Fruit fly (Drosophila melanogaster) whole organism, embryonic: ENCODE results near the gene CG15728.

Source experiments
- Ada2b ChIP-seq: fragments of 200-800 bp; sonication (Bioruptor generic); IDR thresholded peaks from 2 replicates; pipeline ENCODE4 v1.3.6; 2022; ENCODE audit warnings: missing biosample characterization, missing genetic modification characterization
- Awh ChIP-seq: fragments of 200-800 bp; sonication (Bioruptor generic); IDR thresholded peaks from 2 replicates; pipeline ENCODE4, ENCODE4 v1.3.6; 2022; ENCODE audit warnings: missing biosample characterization, missing genetic modification characterization
- BEAF-32 ChIP-seq: fragments of 200-800 bp; sonication (Bioruptor generic); optimal IDR thresholded peaks from 3 replicates; lab custom pipeline; 2017; ENCODE audit warnings: missing biosample characterization, missing genetic modification characterization, mild to moderate bottlenecking, moderate library complexity, missing genetic modification reagents
- CG10209 ChIP-seq: fragments of 200-800 bp; sonication (Bioruptor generic); optimal IDR thresholded peaks from 3 replicates; lab custom pipeline; 2017; ENCODE audit warnings: missing biosample characterization, mild to moderate bottlenecking, missing genetic modification characterization, missing genetic modification reagents
- CG10462 ChIP-seq: fragments of 200-800 bp; sonication (Bioruptor generic); optimal IDR thresholded peaks from 2 replicates; lab custom pipeline; 2016; ENCODE audit warnings: missing biosample characterization, missing genetic modification characterization
- CG11247 ChIP-seq: fragments of 200-800 bp; sonication (Bioruptor generic); IDR thresholded peaks from 2 replicates; pipeline ENCODE4 v1.3.6; 2022; ENCODE audit warnings: missing biosample characterization, missing genetic modification characterization
- CG12942 ChIP-seq: fragments of 200-800 bp; sonication (Bioruptor generic); optimal IDR thresholded peaks from 3 replicates; lab custom pipeline; 2016; ENCODE audit warnings: missing biosample characterization, missing genetic modification characterization
- CG13624 ChIP-seq: fragments of 200-800 bp; sonication (Bioruptor generic); optimal IDR thresholded peaks from 2 replicates; lab custom pipeline; 2016; ENCODE audit warnings: missing biosample characterization, missing genetic modification characterization
- CG15073 ChIP-seq: fragments of 200-800 bp; sonication (Bioruptor generic); optimal IDR thresholded peaks from 2 replicates; lab custom pipeline; 2016; ENCODE audit warnings: missing biosample characterization, missing genetic modification characterization
- CG15479 ChIP-seq: fragments of 200-800 bp; sonication (Bioruptor generic); optimal IDR thresholded peaks from 3 replicates; lab custom pipeline; 2019; ENCODE audit warnings: missing biosample characterization, mild to moderate bottlenecking, missing genetic modification characterization, moderate library complexity
- CG16815 ChIP-seq: fragments of 200-800 bp; sonication (Bioruptor generic); optimal IDR thresholded peaks from 3 replicates; lab custom pipeline; 2017; ENCODE audit warnings: missing biosample characterization, mild to moderate bottlenecking, missing genetic modification characterization
- CG2120 ChIP-seq: fragments of 200-800 bp; sonication (Bioruptor generic); optimal IDR thresholded peaks from 3 replicates; lab custom pipeline; 2016; ENCODE audit warnings: missing biosample characterization, missing genetic modification characterization
- CG2678 ChIP-seq: fragments of 200-800 bp; sonication (Bioruptor generic); optimal IDR thresholded peaks from 3 replicates; lab custom pipeline; 2019; ENCODE audit warnings: missing biosample characterization, mild to moderate bottlenecking, missing genetic modification characterization, moderate library complexity
- CG3838 ChIP-seq: fragments of 200-800 bp; sonication (Bioruptor generic); optimal IDR thresholded peaks from 3 replicates; lab custom pipeline; 2016; ENCODE audit warnings: missing biosample characterization, missing genetic modification characterization
- CG3847 ChIP-seq: fragments of 200-800 bp; sonication (Bioruptor generic); IDR thresholded peaks from 2 replicates; pipeline ENCODE4 v1.3.6; 2022; ENCODE audit warnings: missing biosample characterization, missing genetic modification characterization
- CG4360 ChIP-seq: fragments of 200-800 bp; sonication (Bioruptor generic); IDR thresholded peaks from 2 replicates; pipeline ENCODE4 v1.3.6; 2022; ENCODE audit warnings: missing biosample characterization, missing genetic modification characterization
- CG5180 ChIP-seq: fragments of 200-800 bp; sonication (Bioruptor generic); optimal IDR thresholded peaks from 3 replicates; lab custom pipeline; 2017; ENCODE audit warnings: missing biosample characterization, missing genetic modification characterization, mild to moderate bottlenecking, moderate library complexity, missing genetic modification reagents
- CG6813 ChIP-seq: fragments of 200-800 bp; sonication (Bioruptor generic); optimal IDR thresholded peaks from 2 replicates; lab custom pipeline; 2017; ENCODE audit warnings: missing biosample characterization, missing genetic modification characterization, mild to moderate bottlenecking, moderate library complexity, missing genetic modification reagents
- CG7786 ChIP-seq: fragments of 200-800 bp; sonication (Bioruptor generic); optimal IDR thresholded peaks from 2 replicates; lab custom pipeline; 2016; ENCODE audit warnings: missing biosample characterization, missing genetic modification characterization
- CG9876 ChIP-seq: fragments of 200-800 bp; sonication (Bioruptor generic); optimal IDR thresholded peaks from 2 replicates; lab custom pipeline; 2016; ENCODE audit warnings: missing biosample characterization, missing genetic modification characterization
- CHES-1-like ChIP-seq: fragments of 200-800 bp; sonication (Bioruptor generic); optimal IDR thresholded peaks from 2 replicates; lab custom pipeline; 2016; ENCODE audit warnings: missing biosample characterization, missing genetic modification characterization
- Eip74EF ChIP-seq, 2 experiments: fragments of 200-800 bp in 1 of 2; fragments of >200 bp in 1 of 2; sonication (Bioruptor generic) in 1 of 2; optimal IDR thresholded peaks; 2 replicates each; lab custom pipeline; 2017 to 2019; ENCODE audit warnings: missing biosample characterization in 2 of 2, missing genetic modification characterization in 2 of 2, mild to moderate bottlenecking in 1 of 2, moderate library complexity in 1 of 2
- Gsc ChIP-seq: fragments of 200-800 bp; sonication (Bioruptor generic); IDR thresholded peaks from 2 replicates; pipeline ENCODE4 v1.3.6; 2022; ENCODE audit warnings: missing biosample characterization, missing genetic modification characterization
- HLH54F ChIP-seq: fragments of 200-800 bp; sonication (Bioruptor generic); optimal IDR thresholded peaks from 3 replicates; lab custom pipeline; 2016; ENCODE audit warnings: missing biosample characterization, missing genetic modification characterization
- HmgZ ChIP-seq: fragments of 200-800 bp; sonication (Bioruptor generic); optimal IDR thresholded peaks from 2 replicates; lab custom pipeline; 2018; ENCODE audit warnings: missing biosample characterization, mild to moderate bottlenecking, missing genetic modification characterization
- Mrtf ChIP-seq: fragments of 200-800 bp; sonication (Bioruptor generic); IDR thresholded peaks from 3 replicates; pipeline ENCODE4 v1.3.6; 2022; ENCODE audit warnings: missing biosample characterization, missing genetic modification characterization
- NFAT ChIP-seq: fragments of 200-800 bp; sonication (Bioruptor generic); IDR thresholded peaks from 2 replicates; pipeline ENCODE4 v1.3.6; 2022; ENCODE audit warnings: missing biosample characterization, missing genetic modification characterization
- Oli ChIP-seq: fragments of 200-800 bp; sonication (Bioruptor generic); optimal IDR thresholded peaks from 2 replicates; lab custom pipeline; 2018; ENCODE audit warnings: missing biosample characterization, mild to moderate bottlenecking, missing genetic modification characterization, moderate library complexity
- Spps ChIP-seq: fragments of 200-800 bp; sonication (Bioruptor generic); optimal IDR thresholded peaks from 2 replicates; lab custom pipeline; 2018; ENCODE audit warnings: missing biosample characterization, mild to moderate bottlenecking, missing genetic modification characterization
- bab2 ChIP-seq: fragments of 200-800 bp; sonication (Bioruptor generic); optimal IDR thresholded peaks from 2 replicates; lab custom pipeline; 2016; ENCODE audit warnings: missing biosample characterization, missing genetic modification characterization
- btn ChIP-seq: fragments of 200-800 bp; sonication (Bioruptor generic); optimal IDR thresholded peaks from 2 replicates; lab custom pipeline; 2016; ENCODE audit warnings: missing biosample characterization, missing genetic modification characterization
- cad ChIP-seq: fragments of >200 bp; optimal IDR thresholded peaks from 2 replicates; lab custom pipeline; 2017; ENCODE audit warnings: missing biosample characterization, missing genetic modification characterization
- chinmo ChIP-seq: fragments of 200-800 bp; sonication (Bioruptor generic); IDR thresholded peaks from 4 replicates; pipeline ENCODE4 v1.3.6; 2022; ENCODE audit warnings: missing biosample characterization, missing genetic modification characterization; ENCODE audit not compliant: partially characterized antibody
- chn ChIP-seq: fragments of 200-800 bp; sonication (Bioruptor generic); optimal IDR thresholded peaks from 2 replicates; lab custom pipeline; 2016; ENCODE audit warnings: missing biosample characterization, missing genetic modification characterization
- croc ChIP-seq: fragments of 200-800 bp; sonication (Bioruptor generic); conservative IDR thresholded peaks from 3 replicates; pipeline ENCODE4 v1.3.6; 2022; ENCODE audit warnings: missing biosample characterization, missing genetic modification characterization
- cwo ChIP-seq: fragments of 200-800 bp; sonication (Bioruptor generic); optimal IDR thresholded peaks from 3 replicates; lab custom pipeline; 2017; ENCODE audit warnings: missing biosample characterization, missing genetic modification characterization, mild to moderate bottlenecking, moderate library complexity, missing genetic modification reagents
- fd96Cb ChIP-seq: fragments of 200-800 bp; sonication (Bioruptor generic); optimal IDR thresholded peaks from 2 replicates; lab custom pipeline; 2018; ENCODE audit warnings: missing biosample characterization, mild to moderate bottlenecking, missing genetic modification characterization, moderate library complexity
- fu2 ChIP-seq: fragments of 200-800 bp; sonication (Bioruptor generic); optimal IDR thresholded peaks from 2 replicates; lab custom pipeline; 2016; ENCODE audit warnings: missing biosample characterization, missing genetic modification characterization
- gcm ChIP-seq: fragments of 200-800 bp; sonication (Bioruptor generic); optimal IDR thresholded peaks from 2 replicates; lab custom pipeline; 2019; ENCODE audit warnings: missing biosample characterization, mild to moderate bottlenecking, missing genetic modification characterization, moderate library complexity
- hth ChIP-seq: fragments of >200 bp; optimal IDR thresholded peaks from 2 replicates; lab custom pipeline; 2017; ENCODE audit warnings: inconsistent platforms
- knrl ChIP-seq: fragments of 200-800 bp; sonication (Bioruptor generic); IDR thresholded peaks from 3 replicates; pipeline ENCODE4 v1.3.6; 2022; ENCODE audit warnings: missing biosample characterization, missing genetic modification characterization; ENCODE audit not compliant: partially characterized antibody
- lbe ChIP-seq: fragments of 200-800 bp; sonication (Bioruptor generic); optimal IDR thresholded peaks from 2 replicates; lab custom pipeline; 2016; ENCODE audit warnings: missing biosample characterization, mild to moderate bottlenecking, missing genetic modification characterization
- odd ChIP-seq: fragments of 200-800 bp; sonication (Bioruptor generic); optimal IDR thresholded peaks from 2 replicates; lab custom pipeline; 2017; ENCODE audit warnings: missing biosample characterization, mild to moderate bottlenecking, missing genetic modification characterization
- org-1 ChIP-seq: fragments of 200-800 bp; sonication (Bioruptor generic); optimal IDR thresholded peaks from 2 replicates; lab custom pipeline; 2017; ENCODE audit warnings: missing biosample characterization, missing genetic modification characterization
- pb ChIP-seq: fragments of 200-800 bp; sonication (Bioruptor generic); optimal IDR thresholded peaks from 3 replicates; lab custom pipeline; 2016; ENCODE audit warnings: missing biosample characterization, missing genetic modification characterization
- psq ChIP-seq: fragments of 200-800 bp; sonication (Bioruptor generic); optimal IDR thresholded peaks from 2 replicates; lab custom pipeline; 2017; ENCODE audit warnings: missing biosample characterization, missing genetic modification characterization
- pzg ChIP-seq: fragments of 200-800 bp; sonication (Bioruptor generic); optimal IDR thresholded peaks from 3 replicates; lab custom pipeline; 2018; ENCODE audit warnings: missing biosample characterization, mild to moderate bottlenecking, missing genetic modification characterization, moderate library complexity
- slbo ChIP-seq: fragments of 200-800 bp; sonication (Bioruptor generic); IDR thresholded peaks from 2 replicates; pipeline ENCODE4 v1.3.6; 2022; ENCODE audit warnings: missing biosample characterization, missing genetic modification characterization
- slou ChIP-seq: fragments of 200-800 bp; sonication (Bioruptor generic); optimal IDR thresholded peaks from 3 replicates; lab custom pipeline; 2016; ENCODE audit warnings: missing biosample characterization, missing genetic modification characterization
- tio ChIP-seq: fragments of 200-800 bp; sonication (Bioruptor generic); optimal IDR thresholded peaks from 2 replicates; lab custom pipeline; 2017; ENCODE audit warnings: missing biosample characterization, missing genetic modification characterization, inconsistent platforms
- wdn ChIP-seq: fragments of 200-800 bp; sonication (Bioruptor generic); IDR thresholded peaks from 2 replicates; pipeline ENCODE4 v1.3.6; 2022; ENCODE audit warnings: missing biosample characterization, missing genetic modification characterization

Gene CG15728

dm6 chrX:12629564-12629963, 5.5 kb downstream of the CG15728 start, which contains the start of the genes Aven and CG2540 (continued):
- TF ChIP-seq CG2678 (tag; lab: Kevin White, UChicago) (peak; percentile 92), btn (GFP tag; lab: Kevin White, UChicago) (no peak), Awh (GFP tag; lab: Robert Waterston, UW) (peak; percentile 60), wdn (GFP tag; lab: Robert Waterston, UW) (no peak), CG4360 (GFP tag; lab: Robert Waterston, UW) (no peak), cwo (GFP tag; lab: Kevin White, UChicago) (peak; percentile 80), croc (GFP tag; lab: Robert Waterston, UW) (peak; percentile 37; the same call in 1 of the 3 replicates), fu2 (GFP tag; lab: Kevin White, UChicago) (no peak), CG15479 (GFP tag; lab: Kevin White, UChicago) (peak; percentile 7), CG9876 (GFP tag; lab: Kevin White, UChicago) (no peak), pzg (peak; percentile 22), chinmo (no peak), psq (no peak), odd (peak; percentile 86), Mrtf (0 out of 3 replicates have a peak, but pooled peaks have one; percentile 30), bab2 (no peak), CG12942 (GFP tag; lab: Kevin White, UChicago) (peak; percentile 59), CG11247 (peak; percentile 30; the same call in 1 of the 2 replicates), CHES-1-like (GFP tag; lab: Kevin White, UChicago) (no peak), CG6813 (peak; percentile 85), Spps (tag; lab: Kevin White, UChicago) (peak; percentile 63), CG10462 (GFP tag; lab: Kevin White, UChicago) (peak; percentile 37), slbo (GFP tag; lab: Robert Waterston, UW) (peak; percentile 67), Ada2b (GFP tag; lab: Robert Waterston, UW) (peak; percentile 40; the same call in 1 of the 2 replicates), gcm (GFP tag; lab: Kevin White, UChicago) (peak; percentile 88), CG10209 (GFP tag; lab: Kevin White, UChicago) (peak; percentile 79), CG7786 (no peak), org-1 (peak; percentile 63), NFAT (GFP tag; lab: Robert Waterston, UW) (peak; percentile 15; the same call in 1 of the 2 replicates), Oli (peak; percentile 86), fd96Cb (tag; lab: Kevin White, UChicago) (peak; percentile 70), BEAF-32 (GFP tag; lab: Kevin White, UChicago) (peak; percentile 14), CG5180 (GFP tag; lab: Kevin White, UChicago) (peak; percentile 62), lbe (peak; percentile 67), chn (GFP tag; lab: Kevin White, UChicago) (no peak), cad (no peak), tio (GFP tag; lab: Kevin White, UChicago) (peak; percentile 32), slou (GFP tag; lab: Kevin White, UChicago) (peak; percentile 12), CG2120 (GFP tag; lab: Kevin White, UChicago) (peak; percentile 56), Eip74EF (GFP tag; optimal IDR thresholded peaks at IDR 0.05; lab: Kevin White, UChicago) (peak in 1 of 2 experiments; percentile 66), CG13624 (GFP tag; lab: Kevin White, UChicago) (no peak), knrl (GFP tag; lab: Robert Waterston, UW) (no peak), CG3847 (GFP tag; lab: Robert Waterston, UW) (peak; percentile 86), CG3838 (GFP tag; lab: Kevin White, UChicago) (no peak), HLH54F (no peak), CG16815 (peak; percentile 37), hth (no peak), CG15073 (GFP tag; lab: Kevin White, UChicago) (no peak), HmgZ (tag; lab: Kevin White, UChicago) (peak; percentile 67), pb (GFP tag; lab: Kevin White, UChicago) (no peak), Gsc (GFP tag; lab: Robert Waterston, UW) (no peak)
